Worm (Caenorhabditis elegans) whole organism, L4 larva: Measurements from ENCODE around the gene srw-16.

Source experiments
- F37D6.2 ChIP-seq: sonication (generic microtip); optimal IDR thresholded peaks from 2 replicates; lab custom pipeline; 2016; ENCODE audit warnings: mild to moderate bottlenecking, missing genetic modification characterization, missing compliant biosample characterization
- T26A8.4 ChIP-seq: fragments of 200-800 bp; sonication (Bioruptor generic); IDR thresholded peaks from 2 replicates; pipeline ENCODE4 v1.3.6; 2022; ENCODE audit warnings: missing genetic modification characterization, missing compliant biosample characterization
- Y5F2A.4 ChIP-seq: fragments of 200-800 bp; sonication (Bioruptor generic); optimal IDR thresholded peaks from 2 replicates; lab custom pipeline; 2018; ENCODE audit warnings: mild to moderate bottlenecking, missing genetic modification characterization, missing compliant biosample characterization
- Y75B8A.6 ChIP-seq: fragments of 200-800 bp; sonication (Bioruptor generic); IDR thresholded peaks from 2 replicates; pipeline ENCODE4 v1.3.6; 2022; ENCODE audit warnings: missing genetic modification reagents, missing genetic modification characterization, missing compliant biosample characterization
- attf-4 ChIP-seq: sonication (generic microtip); optimal IDR thresholded peaks from 3 replicates; lab custom pipeline; 2017; ENCODE audit warnings: missing biosample characterization, missing genetic modification characterization
- ceh-20 ChIP-seq: fragments of 200-800 bp; sonication (Bioruptor generic); IDR thresholded peaks from 2 replicates; pipeline ENCODE4 v1.3.6; 2022; ENCODE audit warnings: missing genetic modification reagents, missing genetic modification characterization, missing compliant biosample characterization
- ceh-44 ChIP-seq: fragments of 200-800 bp; sonication (Bioruptor generic); IDR thresholded peaks from 2 replicates; pipeline ENCODE4 v1.3.6; 2022; ENCODE audit warnings: missing genetic modification reagents, missing genetic modification characterization, missing compliant biosample characterization
- ceh-62 ChIP-seq: sonication (generic microtip); optimal IDR thresholded peaks from 2 replicates; lab custom pipeline; 2017; ENCODE audit warnings: missing biosample characterization, missing genetic modification characterization
- ctbp-1 ChIP-seq: fragments of 200-800 bp; sonication (Bioruptor generic); IDR thresholded peaks from 2 replicates; pipeline ENCODE4 v1.3.6; 2022; ENCODE audit warnings: missing genetic modification reagents, missing genetic modification characterization, missing compliant biosample characterization
- daf-19 ChIP-seq: fragments of 200-800 bp; sonication (Bioruptor generic); conservative IDR thresholded peaks from 2 replicates; pipeline ENCODE4 v1.3.6; 2022; ENCODE audit warnings: missing genetic modification characterization, missing compliant biosample characterization
- daf-8 ChIP-seq: fragments of 200-800 bp; sonication (Bioruptor generic); IDR thresholded peaks from 2 replicates; pipeline ENCODE4 v1.3.6; 2022; ENCODE audit warnings: missing genetic modification characterization, missing compliant biosample characterization
- dmd-6 ChIP-seq: fragments of 200-800 bp; sonication (Bioruptor generic); IDR thresholded peaks from 2 replicates; pipeline ENCODE4 v1.3.6; 2022; ENCODE audit warnings: missing genetic modification reagents, missing genetic modification characterization, missing compliant biosample characterization
- duxl-1 ChIP-seq: sonication (generic microtip); optimal IDR thresholded peaks from 2 replicates; lab custom pipeline; 2016; ENCODE audit warnings: mild to moderate bottlenecking, missing genetic modification characterization, moderate library complexity, missing compliant biosample characterization; ENCODE audit not compliant: poor library complexity
- gei-8 ChIP-seq: fragments of 200-800 bp; sonication (Bioruptor generic); optimal IDR thresholded peaks from 2 replicates; lab custom pipeline; 2018; ENCODE audit warnings: mild to moderate bottlenecking, missing genetic modification characterization, missing compliant biosample characterization
- hlh-11 ChIP-seq: fragments of 200-800 bp; sonication (Bioruptor generic); optimal IDR thresholded peaks from 2 replicates; lab custom pipeline; 2018; ENCODE audit warnings: mild to moderate bottlenecking, missing genetic modification characterization, missing compliant biosample characterization
- hmg-1.1 ChIP-seq: fragments of 200-800 bp; sonication (Bioruptor generic); IDR thresholded peaks from 2 replicates; pipeline ENCODE4 v1.3.6; 2022; ENCODE audit warnings: missing genetic modification reagents, missing genetic modification characterization, missing compliant biosample characterization
- lin-39 ChIP-seq: fragments of 150-350 bp; optimal IDR thresholded peaks from 2 replicates; lab custom pipeline; 2014; ENCODE audit warnings: missing biosample characterization, missing genetic modification reagents, missing genetic modification characterization
- madf-9 ChIP-seq: fragments of 200-800 bp; sonication (Bioruptor generic); conservative IDR thresholded peaks from 2 replicates; pipeline ENCODE4 v1.3.6; 2022; ENCODE audit warnings: missing genetic modification reagents, missing genetic modification characterization, missing compliant biosample characterization
- mdl-1 ChIP-seq, 2 experiments: fragments of 150-350 bp in 1 of 2; sonication (generic microtip) in 1 of 2; optimal IDR thresholded peaks; 2 replicates each; lab custom pipeline; 2014 to 2017; ENCODE audit warnings: missing biosample characterization in 2 of 2, missing genetic modification characterization in 2 of 2
- mes-2 ChIP-seq: sonication (generic microtip); optimal IDR thresholded peaks from 2 replicates; lab custom pipeline; 2016; ENCODE audit warnings: missing genotype, mild to moderate bottlenecking, missing genetic modification characterization, missing compliant biosample characterization; ENCODE audit not compliant: poor library complexity, severe bottlenecking
- mxl-2 ChIP-seq: fragments of 200-800 bp; sonication (Bioruptor generic); conservative IDR thresholded peaks from 2 replicates; pipeline ENCODE4 v1.3.6; 2022; ENCODE audit warnings: missing genetic modification reagents, missing genetic modification characterization, missing compliant biosample characterization
- nhr-10 ChIP-seq: fragments of 150-350 bp; optimal IDR thresholded peaks from 2 replicates; lab custom pipeline; 2014; ENCODE audit warnings: missing biosample characterization, missing genetic modification characterization
- nhr-11 ChIP-seq: fragments of 150-350 bp; optimal IDR thresholded peaks from 2 replicates; lab custom pipeline; 2014; ENCODE audit warnings: missing biosample characterization, missing genetic modification characterization
- nhr-111 ChIP-seq: fragments of 200-800 bp; sonication (Bioruptor generic); optimal IDR thresholded peaks from 2 replicates; lab custom pipeline; 2018; ENCODE audit warnings: mild to moderate bottlenecking, missing genetic modification characterization, missing compliant biosample characterization
- nhr-41 ChIP-seq: fragments of 200-800 bp; sonication (Bioruptor generic); IDR thresholded peaks from 2 replicates; pipeline ENCODE4 v1.3.6; 2022; ENCODE audit warnings: missing genetic modification reagents, missing genetic modification characterization, missing compliant biosample characterization
- nhr-42 ChIP-seq: fragments of 200-800 bp; sonication (Bioruptor generic); IDR thresholded peaks from 2 replicates; pipeline ENCODE4 v1.3.6; 2022; ENCODE audit warnings: missing genetic modification characterization, missing compliant biosample characterization
- nhr-48 ChIP-seq: sonication (generic microtip); optimal IDR thresholded peaks from 2 replicates; lab custom pipeline; 2016; ENCODE audit warnings: mild to moderate bottlenecking, missing genetic modification characterization, missing compliant biosample characterization
- php-3 ChIP-seq: fragments of 200-800 bp; sonication (Bioruptor generic); IDR thresholded peaks from 2 replicates; pipeline ENCODE4 v1.3.6; 2022; ENCODE audit warnings: missing genetic modification reagents, missing genetic modification characterization, missing compliant biosample characterization
- pqm-1 ChIP-seq: sonication (generic microtip); optimal IDR thresholded peaks from 2 replicates; lab custom pipeline; 2017; ENCODE audit warnings: missing biosample characterization, missing genetic modification characterization
- set-16 ChIP-seq: fragments of 200-800 bp; sonication (Bioruptor generic); IDR thresholded peaks from 2 replicates; pipeline ENCODE4 v1.3.6; 2022; ENCODE audit warnings: missing genetic modification reagents, missing genetic modification characterization, missing compliant biosample characterization
- snpc-1.2 ChIP-seq: fragments of 200-800 bp; sonication (Bioruptor generic); IDR thresholded peaks from 2 replicates; pipeline ENCODE4 v1.3.6; 2022; ENCODE audit warnings: missing genetic modification reagents, missing genetic modification characterization, missing compliant biosample characterization
- spr-1 ChIP-seq: sonication (generic microtip); optimal IDR thresholded peaks from 2 replicates; lab custom pipeline; 2016; ENCODE audit warnings: mild to moderate bottlenecking, missing genetic modification characterization, missing compliant biosample characterization
- spr-3 ChIP-seq: fragments of 200-800 bp; sonication (Bioruptor generic); optimal IDR thresholded peaks from 2 replicates; lab custom pipeline; 2018; ENCODE audit warnings: mild to moderate bottlenecking, missing genetic modification characterization, missing compliant biosample characterization
- tag-97 ChIP-seq: fragments of 200-800 bp; sonication (Bioruptor generic); IDR thresholded peaks from 2 replicates; pipeline ENCODE4 v1.3.6; 2022; ENCODE audit warnings: missing genetic modification characterization, missing compliant biosample characterization
- vab-7 ChIP-seq: fragments of 200-800 bp; sonication (Bioruptor generic); IDR thresholded peaks from 2 replicates; pipeline ENCODE4 v1.3.6; 2022; ENCODE audit warnings: missing genetic modification reagents, missing genetic modification characterization, missing compliant biosample characterization
- zag-1 ChIP-seq: fragments of 150-350 bp; optimal IDR thresholded peaks from 2 replicates; lab custom pipeline; 2014; ENCODE audit warnings: missing biosample characterization, missing genetic modification characterization
- zfp-3 ChIP-seq: fragments of 200-800 bp; sonication (Bioruptor generic); conservative IDR thresholded peaks from 2 replicates; pipeline ENCODE4 v1.3.6; 2022; ENCODE audit warnings: missing genetic modification reagents, missing genetic modification characterization, missing compliant biosample characterization
- ztf-11 ChIP-seq: fragments of 150-350 bp; optimal IDR thresholded peaks from 2 replicates; lab custom pipeline; 2014; ENCODE audit warnings: missing biosample characterization, missing genetic modification characterization

The srw-16 gene

ce11 chrV:15310780-15311179 lies 36.1 kb upstream of the srw-16 start, which contains the start of gene irld-62 (continued):
- TF ChIP-seq vab-7 (GFP tag; lab: Robert Waterston, UW) (no peak), snpc-1.2 (GFP tag; lab: Robert Waterston, UW) (no peak), nhr-48 (tag; lab: Kevin White, UChicago) (no peak), duxl-1 (tag; lab: Kevin White, UChicago) (no peak)

ce11 chrV:15309011-15309410 lies 34.4 kb upstream of the srw-16 start, which contains the start of gene srz-10:
TSS of gene srz-10 (minus strand) at chrV:15309098.
- no peak for TF ChIP-seq php-3 (GFP tag; lab: Robert Waterston, UW)
- TF ChIP-seq daf-19 = no peak
- no peak for TF ChIP-seq spr-3 (GFP tag; lab: Kevin White, UChicago)
- TF ChIP-seq madf-9 = no peak
- TF ChIP-seq nhr-42 = no peak
- no peak for TF ChIP-seq daf-8
- no peak for TF ChIP-seq nhr-10 (tag; lab: Kevin White, UChicago)
- TF ChIP-seq tag-97 (GFP tag; lab: Robert Waterston, UW) = no peak
- no peak for TF ChIP-seq pqm-1
- TF ChIP-seq Y75B8A.6 = no peak
- no peak for TF ChIP-seq Y5F2A.4 (GFP tag; lab: Kevin White, UChicago)
- TF ChIP-seq F37D6.2 (tag; lab: Kevin White, UChicago) = no peak
- no peak for TF ChIP-seq hlh-11 (tag; lab: Kevin White, UChicago)

ce11 chrV:15306745-15307144 lies 32.1 kb upstream of the srw-16 start, which contains the start of gene T26H8.4:
TSS of gene T26H8.4 (minus strand) at chrV:15306845.
- TF ChIP-seq nhr-41 (GFP tag; lab: Robert Waterston, UW) = no peak

ce11 chrV:15305502-15305901 lies 30.8 kb upstream of the srw-16 start, which contains the start of gene T26H8.5:
TSS of gene T26H8.5 (minus strand) at chrV:15305602.
- TF ChIP-seq set-16 (GFP tag; lab: Robert Waterston, UW) (no peak), lin-39 (tag; lab: Kevin White, UChicago) (no peak), spr-1 (tag; lab: Kevin White, UChicago) (no peak), ctbp-1 (GFP tag; lab: Robert Waterston, UW) (no peak), nhr-111 (no peak), zag-1 (no peak), mdl-1 (tag; optimal IDR thresholded peaks at IDR 0.05; lab: Kevin White, UChicago) (no peak), daf-19 (no peak), dmd-6 (no peak), ztf-11 (no peak), mxl-2 (no peak), hmg-1.1 (GFP tag; lab: Robert Waterston, UW) (no peak), vab-7 (GFP tag; lab: Robert Waterston, UW) (no peak), nhr-11 (tag; lab: Kevin White, UChicago) (no peak), php-3 (GFP tag; lab: Robert Waterston, UW) (no peak), attf-4 (tag; lab: Kevin White, UChicago) (no peak), ceh-20 (no peak), ceh-44 (GFP tag; lab: Robert Waterston, UW) (no peak), zfp-3 (GFP tag; lab: Robert Waterston, UW) (no peak), mes-2 (tag; lab: Kevin White, UChicago) (no peak)
- TF ChIP-seq, all 104 proteins: peak for 0

- TF ChIP-seq madf-9 (no peak), gei-8 (GFP tag; lab: Kevin White, UChicago) (no peak), T26A8.4 (GFP tag; lab: Robert Waterston, UW) (no peak), ceh-62 (tag; lab: Kevin White, UChicago) (no peak)
Measured at ce11 chrV:15303625-15304024, 29.0 kb upstream of the srw-16 start, which contains the start of gene srx-48. TSS of gene srx-48 (minus strand) at chrV:15303725.
